Fruit fly (Drosophila melanogaster) whole organism, pupa: Measurements from ENCODE around the gene CG33947.

Experiments used
- CG8159 ChIP-seq: fragments of 200-800 bp; sonication (Bioruptor generic); optimal IDR thresholded peaks from 3 replicates; lab custom pipeline; 2018; ENCODE audit warnings: missing biosample characterization, mild to moderate bottlenecking, missing genetic modification characterization, moderate library complexity
- EcR ChIP-seq: fragments of 200-800 bp; sonication (Bioruptor generic); optimal IDR thresholded peaks from 3 replicates; lab custom pipeline; 2019; ENCODE audit warnings: missing biosample characterization, missing genetic modification characterization, mild to moderate bottlenecking, moderate library complexity, missing genetic modification reagents
- Snoo ChIP-seq: fragments of 200-800 bp; sonication (Bioruptor generic); optimal IDR thresholded peaks from 3 replicates; lab custom pipeline; 2017; ENCODE audit warnings: missing biosample characterization, mild to moderate bottlenecking, missing genetic modification characterization, inconsistent platforms

- peak; percentile 68 for TF ChIP-seq Snoo (tag; lab: Kevin White, UChicago)
- TF ChIP-seq EcR (GFP tag; lab: Kevin White, UChicago) = no peak
- no peak for TF ChIP-seq CG8159 (tag; lab: Kevin White, UChicago)
These were observed 48.4 kb upstream of the CG33947 start for dm6 chr3L:11047877-11048276.
